Worm (Caenorhabditis elegans) whole organism, late embryonic: ENCODE data around the gene F07H5.7.

Experiments
- ceh-24 ChIP-seq: sonication (generic microtip); optimal IDR thresholded peaks from 2 replicates; lab custom pipeline; 2016; ENCODE audit warnings: mild to moderate bottlenecking, missing genetic modification characterization, missing compliant biosample characterization
- ceh-9 ChIP-seq: sonication (generic microtip); optimal IDR thresholded peaks from 2 replicates; lab custom pipeline; 2016; ENCODE audit warnings: mild to moderate bottlenecking, missing genetic modification characterization, inconsistent platforms, missing compliant biosample characterization
- dmd-4 ChIP-seq: sonication (generic microtip); optimal IDR thresholded peaks from 2 replicates; lab custom pipeline; 2016; ENCODE audit warnings: borderline replicate concordance, missing genetic modification characterization, missing compliant biosample characterization
- dve-1 ChIP-seq: sonication (generic microtip); optimal IDR thresholded peaks from 2 replicates; lab custom pipeline; 2017; ENCODE audit warnings: antibody characterized with exemption, mild to moderate bottlenecking, missing genetic modification characterization, missing compliant biosample characterization
- ets-4 ChIP-seq: sonication (generic microtip); optimal IDR thresholded peaks from 2 replicates; lab custom pipeline; 2016; ENCODE audit warnings: missing genetic modification characterization, missing compliant biosample characterization
- nhr-11 ChIP-seq: fragments of 150-350 bp; optimal IDR thresholded peaks from 2 replicates; lab custom pipeline; 2014; ENCODE audit warnings: missing biosample characterization, missing genetic modification characterization
- odd-2 ChIP-seq: sonication (generic microtip); optimal IDR thresholded peaks from 2 replicates; lab custom pipeline; 2017; ENCODE audit warnings: antibody characterized with exemption, mild to moderate bottlenecking, missing genetic modification characterization, missing compliant biosample characterization
- pha-4 ChIP-seq: fragments of 150-350 bp; optimal IDR thresholded peaks from 2 replicates; lab custom pipeline; 2018; ENCODE audit warnings: missing biosample characterization, missing genetic modification reagents, missing genetic modification characterization
- unc-42 ChIP-seq: sonication (generic microtip); optimal IDR thresholded peaks from 2 replicates; lab custom pipeline; 2016; ENCODE audit warnings: missing genotype, missing genetic modification characterization, missing compliant biosample characterization
- unc-86 ChIP-seq: sonication (generic microtip); optimal IDR thresholded peaks from 2 replicates; lab custom pipeline; 2016; ENCODE audit warnings: missing genetic modification characterization, missing compliant biosample characterization

ce11 chrII:8755270-8755669 is 38.7 kb downstream of the F07H5.7 start, which contains the start of gene K08F8.7:
- TF ChIP-seq ceh-24 (tag; lab: Kevin White, UChicago) = no peak
- TF ChIP-seq pha-4 (tag; lab: Kevin White, UChicago) = no peak
- no peak for TF ChIP-seq dmd-4 (tag; lab: Kevin White, UChicago)
- TF ChIP-seq unc-86 (tag; lab: Kevin White, UChicago) = no peak
- no peak for TF ChIP-seq ets-4
- no peak for TF ChIP-seq dve-1 (tag; lab: Kevin White, UChicago)
- TF ChIP-seq odd-2 = no peak
- TF ChIP-seq unc-42 (tag; lab: Kevin White, UChicago) = no peak
- TF ChIP-seq nhr-11 (tag; lab: Kevin White, UChicago) = no peak
- TF ChIP-seq ceh-9 (tag; lab: Kevin White, UChicago) = no peak
